Worm (Caenorhabditis elegans) whole organism, young adult: ENCODE results near the gene ZK688.1.

Experiments used
- ama-1 ChIP-seq, 3 experiments: fragments of 150-350 bp in 1 of 3; sonication (generic microtip) in 2 of 3; optimal IDR thresholded peaks; 2 replicates each; lab custom pipeline; 2014 to 2018; ENCODE audit warnings: missing biosample characterization in 2 of 3, missing genetic modification characterization in 2 of 3, missing genetic modification reagents in 2 of 3
- attf-6 ChIP-seq: fragments of 200-800 bp; sonication (Bioruptor generic); IDR thresholded peaks from 2 replicates; pipeline ENCODE4 v1.3.6; 2022; ENCODE audit warnings: missing genetic modification reagents, missing genetic modification characterization, missing compliant biosample characterization
- bed-2 ChIP-seq: fragments of 200-800 bp; sonication (Bioruptor generic); IDR thresholded peaks from 2 replicates; pipeline ENCODE4 v1.3.6; 2022; ENCODE audit warnings: missing genetic modification reagents, missing genetic modification characterization, missing compliant biosample characterization
- cebp-1 ChIP-seq, 2 experiments: fragments of 200-800 bp in 1 of 2; sonication (Bioruptor generic) in 1 of 2; sonication (generic microtip) in 1 of 2; IDR thresholded peaks in 1 of 2; optimal IDR thresholded peaks in 1 of 2; 2 replicates each; pipeline versions ENCODE4 v1.3.6 to Lab custom; 2017 to 2022; ENCODE audit warnings: missing compliant biosample characterization in 2 of 2, missing genetic modification characterization in 2 of 2, mild to moderate bottlenecking in 1 of 2, missing genetic modification reagents in 1 of 2, moderate library complexity in 1 of 2
- let-607 ChIP-seq, 2 experiments: fragments of 200-800 bp in 1 of 2; sonication (Bioruptor generic) in 1 of 2; sonication (generic microtip) in 1 of 2; optimal IDR thresholded peaks; 2 replicates each; lab custom pipeline; 2016 to 2018; ENCODE audit warnings: mild to moderate bottlenecking in 2 of 2, missing compliant biosample characterization in 2 of 2, missing genetic modification characterization in 2 of 2, moderate library complexity in 2 of 2, missing genotype in 1 of 2
- lin-26 ChIP-seq: fragments of 200-800 bp; sonication (Bioruptor generic); IDR thresholded peaks from 2 replicates; pipeline ENCODE4 v1.3.6; 2022; ENCODE audit warnings: missing genetic modification reagents, missing genetic modification characterization, missing compliant biosample characterization
- lin-35 ChIP-seq, 3 experiments: fragments of 150-350 bp in 2 of 3; sonication (generic microtip) in 1 of 3; optimal IDR thresholded peaks; 2 replicates each; lab custom pipeline; 2014 to 2018; ENCODE audit warnings: missing biosample characterization in 3 of 3, missing genetic modification characterization in 3 of 3, missing genetic modification reagents in 3 of 3
- nhr-27 ChIP-seq: fragments of 200-800 bp; sonication (Bioruptor generic); optimal IDR thresholded peaks from 2 replicates; lab custom pipeline; 2018; ENCODE audit warnings: mild to moderate bottlenecking, missing genetic modification characterization, moderate library complexity, missing compliant biosample characterization
- snpc-1.1 ChIP-seq: sonication (generic microtip); optimal IDR thresholded peaks from 2 replicates; lab custom pipeline; 2017; ENCODE audit warnings: missing genetic modification characterization, mild to moderate bottlenecking, missing compliant biosample characterization, antibody characterized with exemption, moderate library complexity, missing genotype, missing genetic modification reagents; ENCODE audit not compliant: insufficient read depth

DNA sequence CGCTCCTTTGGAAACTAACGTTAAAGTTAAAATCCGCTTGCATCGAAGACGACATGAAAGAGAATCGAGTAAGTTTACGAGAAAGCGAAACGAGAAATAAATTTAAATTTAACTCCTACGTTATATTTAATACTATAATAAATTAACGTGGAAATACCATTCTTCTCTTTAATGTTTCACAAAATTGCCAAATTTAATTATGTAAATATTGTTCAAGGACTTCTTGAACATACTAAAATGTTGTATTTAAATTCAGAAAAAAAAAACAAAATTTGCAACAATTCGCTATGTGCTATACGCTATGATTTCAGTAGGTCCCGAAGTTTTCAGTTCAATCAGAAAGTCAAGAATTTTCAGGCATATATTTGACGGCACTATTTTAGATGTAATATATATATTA lies 12.4 kb upstream of the ZK688.1 start, which contains the start of gene ZK688.10:
- TF ChIP-seq let-607 (tag; optimal IDR thresholded peaks at IDR 0.05; lab: Kevin White, UChicago) (no peak), cebp-1 (GFP tag; IDR thresholded peaks at IDR 0.05; lab: Robert Waterston, UW) (no peak), cebp-1 (tag; optimal IDR thresholded peaks at IDR 0.05; lab: Kevin White, UChicago) (no peak), lin-35 (GFP tag; optimal IDR thresholded peaks at IDR 0.05; lab: Kevin White, UChicago) (no peak), lin-26 (no peak), attf-6 (no peak), bed-2 (GFP tag; lab: Robert Waterston, UW) (no peak), nhr-27 (tag; lab: Kevin White, UChicago) (no peak), ama-1 (optimal IDR thresholded peaks at IDR 0.05; lab: Kevin White, UChicago) (no peak), ama-1 (GFP tag; optimal IDR thresholded peaks at IDR 0.05; lab: Kevin White, UChicago) (no peak), snpc-1.1 (tag; lab: Kevin White, UChicago) (no peak)
